Fruit fly (Drosophila melanogaster): ENCODE results near the gene Traf6.

Gene Traf6

dm6 chrX:8157294-8157693 lies at the start of gene Traf6, which contains the start of gene GIIIspla2:
TSS of gene Traf6 (minus strand) at chrX:8157386.
TSS of gene GIIIspla2 (plus strand) at chrX:8157628.
- TF ChIP-seq CG8119 (GFP tag; IDR thresholded peaks at IDR 0.05), result peak; percentile 63
- TF ChIP-seq CG11902 (GFP tag; optimal IDR thresholded peaks at IDR 0.05), result peak; percentile 54
- peak; percentile 66 for TF ChIP-seq cyc (GFP tag; optimal IDR thresholded peaks at IDR 0.05)
- TF ChIP-seq Eip93F (GFP tag; optimal IDR thresholded peaks at IDR 0.05), result no peak
- peak; percentile 63 for TF ChIP-seq acj6 (GFP tag; optimal IDR thresholded peaks at IDR 0.05)
- no peak for TF ChIP-seq CG3919 (GFP tag; optimal IDR thresholded peaks at IDR 0.05)
- no peak for TF ChIP-seq CG7368 (GFP tag; optimal IDR thresholded peaks at IDR 0.05)
- peak; percentile 64 for TF ChIP-seq fd59A (GFP tag; optimal IDR thresholded peaks at IDR 0.05)
- no peak for TF ChIP-seq OdsH (GFP tag; optimal IDR thresholded peaks at IDR 0.05)
- TF ChIP-seq CG6276 (GFP tag; optimal IDR thresholded peaks at IDR 0.05), result no peak
- peak; percentile 42 for TF ChIP-seq CG6792 (GFP tag; optimal IDR thresholded peaks at IDR 0.05)
- peak; percentile 78 for TF ChIP-seq Met (GFP tag; optimal IDR thresholded peaks at IDR 0.05)
- TF ChIP-seq CG32006 (GFP tag; optimal IDR thresholded peaks at IDR 0.05), result no peak
- peak; percentile 62 for TF ChIP-seq Ets21C (GFP tag; optimal IDR thresholded peaks at IDR 0.05)
- peak; percentile 74 for TF ChIP-seq dac (GFP tag; optimal IDR thresholded peaks at IDR 0.05)
- TF ChIP-seq CG31627 (GFP tag; optimal IDR thresholded peaks at IDR 0.05), result peak; percentile 80
- peak; percentile 81 for TF ChIP-seq CG10631 (GFP tag; optimal IDR thresholded peaks at IDR 0.05)
- no peak for TF ChIP-seq net (GFP tag; optimal IDR thresholded peaks at IDR 0.05)
- TF ChIP-seq CG16779 (tag; optimal IDR thresholded peaks at IDR 0.05), result no peak
- TF ChIP-seq Sox14 (GFP tag; optimal IDR thresholded peaks at IDR 0.05), result peak; percentile 87
- no peak for TF ChIP-seq CG34406 (GFP tag; optimal IDR thresholded peaks at IDR 0.05)
- TF ChIP-seq Sox102F (GFP tag; optimal IDR thresholded peaks at IDR 0.05), result no peak
- TF ChIP-seq CG8319 (GFP tag; optimal IDR thresholded peaks at IDR 0.05), result peak; percentile 33
- no peak for TF ChIP-seq fd85E (GFP tag; optimal IDR thresholded peaks at IDR 0.05)
- TF ChIP-seq Hr4 (GFP tag; optimal IDR thresholded peaks at IDR 0.05), result no peak
- TF ChIP-seq fkh (GFP tag; optimal IDR thresholded peaks at IDR 0.05), result no peak
- TF ChIP-seq Blimp-1 (GFP tag; optimal IDR thresholded peaks at IDR 0.05), result no peak
- TF ChIP-seq lz (GFP tag; optimal IDR thresholded peaks at IDR 0.05), result peak; percentile 85
- peak; percentile 75 for TF ChIP-seq Gug (GFP tag; IDR thresholded peaks at IDR 0.05)
- TF ChIP-seq Eip75B (GFP tag; optimal IDR thresholded peaks at IDR 0.05), result peak; percentile 79
- TF ChIP-seq pdm3 (GFP tag; optimal IDR thresholded peaks at IDR 0.05), result peak; percentile 80
- TF ChIP-seq CG1621 (tag; optimal IDR thresholded peaks at IDR 0.05), result peak; percentile 68
- TF ChIP-seq CG6854 (GFP tag; optimal IDR thresholded peaks at IDR 0.05), result peak; percentile 29
- no peak for TF ChIP-seq dsx (GFP tag; optimal IDR thresholded peaks at IDR 0.05; ENCODE audit: poor library complexity, severe bottlenecking)
- TF ChIP-seq Smox (GFP tag; optimal IDR thresholded peaks at IDR 0.05), result no peak
- peak; percentile 68 for TF ChIP-seq Ets96B (tag; optimal IDR thresholded peaks at IDR 0.05)
- TF ChIP-seq salr (GFP tag; optimal IDR thresholded peaks at IDR 0.05), result peak in 1 of 2 experiments; percentile 60
- TF ChIP-seq CG9139 (GFP tag; optimal IDR thresholded peaks at IDR 0.05), result no peak
- peak; percentile 86; the same call in 2 of the 3 replicates for TF ChIP-seq CG6163 (GFP tag; IDR thresholded peaks at IDR 0.05)
- TF ChIP-seq CG3032 (tag; optimal IDR thresholded peaks at IDR 0.05), result peak; percentile 80
- TF ChIP-seq Lpt (GFP tag; optimal IDR thresholded peaks at IDR 0.05), result peak; percentile 12
- TF ChIP-seq Hr39 (GFP tag; optimal IDR thresholded peaks at IDR 0.05), result peak; percentile 75
- TF ChIP-seq spab (GFP tag; optimal IDR thresholded peaks at IDR 0.05), result no peak
- peak; percentile 83 for TF ChIP-seq eg (GFP tag; IDR thresholded peaks at IDR 0.05)
- peak; percentile 72 for TF ChIP-seq CG10669 (GFP tag; optimal IDR thresholded peaks at IDR 0.05)
- TF ChIP-seq topi (GFP tag; optimal IDR thresholded peaks at IDR 0.05), result peak; percentile 80
- TF ChIP-seq CG4318 (GFP tag; optimal IDR thresholded peaks at IDR 0.05), result no peak
- TF ChIP-seq Sox15 (GFP tag; optimal IDR thresholded peaks at IDR 0.05), result peak; percentile 39
- no peak for TF ChIP-seq Hr38 (GFP tag; optimal IDR thresholded peaks at IDR 0.05)
- TF ChIP-seq CG15336 (GFP tag; IDR thresholded peaks at IDR 0.05), result peak; percentile 80
- TF ChIP-seq svp (GFP tag), result no peak
- TF ChIP-seq ss (GFP tag; optimal IDR thresholded peaks at IDR 0.05), result no peak
- peak; percentile 64; the same call in 1 of the 2 replicates for TF ChIP-seq CG11294 (GFP tag; IDR thresholded peaks at IDR 0.05)
